Fruit fly (Drosophila melanogaster) whole organism, embryonic: Measurements from ENCODE around the gene CG4270.

Source experiments
- ATbp ChIP-seq: fragments of 200-800 bp; sonication (Bioruptor generic); optimal IDR thresholded peaks from 2 replicates; lab custom pipeline; 2017; ENCODE audit warnings: missing biosample characterization, mild to moderate bottlenecking, missing genetic modification characterization, missing genetic modification reagents
- CG10654 ChIP-seq: fragments of 200-800 bp; sonication (Bioruptor generic); optimal IDR thresholded peaks from 2 replicates; lab custom pipeline; 2016; ENCODE audit warnings: missing biosample characterization, missing genetic modification characterization
- CG11696 ChIP-seq: fragments of 200-800 bp; sonication (Bioruptor generic); IDR thresholded peaks from 2 replicates; pipeline ENCODE4 v1.3.6; 2022; ENCODE audit warnings: missing biosample characterization, missing genetic modification characterization
- CG12071 ChIP-seq: fragments of 200-800 bp; sonication (Bioruptor generic); optimal IDR thresholded peaks from 3 replicates; lab custom pipeline; 2018; ENCODE audit warnings: missing biosample characterization, mild to moderate bottlenecking, missing genetic modification characterization
- CG13287 ChIP-seq: fragments of 200-800 bp; sonication (Bioruptor generic); IDR thresholded peaks from 2 replicates; pipeline ENCODE4 v1.3.6; 2022; ENCODE audit warnings: missing biosample characterization, missing genetic modification characterization; ENCODE audit not compliant: partially characterized antibody
- CG14014 ChIP-seq: fragments of 200-800 bp; sonication (Bioruptor generic); IDR thresholded peaks from 2 replicates; pipeline ENCODE4 v1.3.6; 2022; ENCODE audit warnings: missing biosample characterization, missing genetic modification characterization
- CG14667 ChIP-seq: fragments of 200-800 bp; sonication (Bioruptor generic); IDR thresholded peaks from 2 replicates; pipeline ENCODE4 v1.3.6; 2022; ENCODE audit warnings: missing biosample characterization, missing genetic modification characterization
- CG15514 ChIP-seq: fragments of 200-800 bp; sonication (Bioruptor generic); optimal IDR thresholded peaks from 3 replicates; lab custom pipeline; 2017; ENCODE audit warnings: missing biosample characterization, missing genetic modification characterization, mild to moderate bottlenecking, moderate library complexity, missing genetic modification reagents
- CG17361 ChIP-seq: fragments of 200-800 bp; sonication (Bioruptor generic); IDR thresholded peaks from 3 replicates; pipeline ENCODE4 v1.3.6; 2022; ENCODE audit warnings: missing biosample characterization, missing genetic modification characterization
- CG17385 ChIP-seq: fragments of 200-800 bp; sonication (Bioruptor generic); optimal IDR thresholded peaks from 3 replicates; lab custom pipeline; 2018; ENCODE audit warnings: missing biosample characterization, mild to moderate bottlenecking, missing genetic modification characterization
- CG2116 ChIP-seq: fragments of 200-800 bp; sonication (Bioruptor generic); optimal IDR thresholded peaks from 3 replicates; lab custom pipeline; 2018; ENCODE audit warnings: missing biosample characterization, mild to moderate bottlenecking, missing genetic modification characterization
- CG2202 ChIP-seq: fragments of 200-800 bp; sonication (Bioruptor generic); optimal IDR thresholded peaks from 2 replicates; lab custom pipeline; 2018; ENCODE audit warnings: missing biosample characterization, mild to moderate bottlenecking, missing genetic modification characterization
- CG2712 ChIP-seq: fragments of 200-800 bp; optimal IDR thresholded peaks from 3 replicates; lab custom pipeline; 2019; ENCODE audit warnings: missing biosample characterization, mild to moderate bottlenecking, missing genetic modification characterization, moderate library complexity
- CG4404 ChIP-seq: fragments of 200-800 bp; sonication (Bioruptor generic); IDR thresholded peaks from 2 replicates; pipeline ENCODE4 v1.3.6; 2022; ENCODE audit warnings: missing biosample characterization, missing genetic modification characterization
- CG6175 ChIP-seq: fragments of 200-800 bp; sonication (Bioruptor generic); IDR thresholded peaks from 3 replicates; pipeline ENCODE4 v1.3.6; 2022; ENCODE audit warnings: missing biosample characterization, missing genetic modification characterization
- CG6683 ChIP-seq: fragments of 200-800 bp; sonication (Bioruptor generic); optimal IDR thresholded peaks from 2 replicates; lab custom pipeline; 2017; ENCODE audit warnings: missing biosample characterization, mild to moderate bottlenecking, missing genetic modification characterization, missing genetic modification reagents
- CG9437 ChIP-seq: fragments of 200-800 bp; sonication (Bioruptor generic); optimal IDR thresholded peaks from 2 replicates; lab custom pipeline; 2018; ENCODE audit warnings: missing biosample characterization, mild to moderate bottlenecking, missing genetic modification characterization
- Dll ChIP-seq: fragments of 200-800 bp; sonication (Bioruptor generic); IDR thresholded peaks from 4 replicates; pipeline ENCODE4 v1.3.6; 2022; ENCODE audit warnings: missing biosample characterization, missing genetic modification characterization; ENCODE audit not compliant: partially characterized antibody
- ERR ChIP-seq: fragments of 200-800 bp; sonication (Bioruptor generic); optimal IDR thresholded peaks from 2 replicates; lab custom pipeline; 2016; ENCODE audit warnings: missing biosample characterization, missing genetic modification characterization
- Hr3 ChIP-seq: fragments of 200-800 bp; sonication (Bioruptor generic); optimal IDR thresholded peaks from 3 replicates; lab custom pipeline; 2016; ENCODE audit warnings: missing biosample characterization, missing genetic modification characterization
- Lhr ChIP-seq: fragments of 200-800 bp; sonication (Bioruptor generic); optimal IDR thresholded peaks from 3 replicates; lab custom pipeline; 2017; ENCODE audit warnings: mild to moderate bottlenecking, missing biosample characterization, missing genetic modification reagents, missing genetic modification characterization
- MESR4 ChIP-seq: fragments of 200-800 bp; sonication (Bioruptor generic); optimal IDR thresholded peaks from 2 replicates; lab custom pipeline; 2018; ENCODE audit warnings: missing biosample characterization, mild to moderate bottlenecking, missing genetic modification characterization, moderate library complexity
- Mad ChIP-seq: fragments of 200-800 bp; sonication (Bioruptor generic); optimal IDR thresholded peaks from 2 replicates; lab custom pipeline; 2016; ENCODE audit warnings: missing biosample characterization, missing genetic modification characterization
- NC2β ChIP-seq: fragments of 200-800 bp; sonication (Bioruptor generic); optimal IDR thresholded peaks from 2 replicates; lab custom pipeline; 2016; ENCODE audit warnings: missing biosample characterization, missing genetic modification characterization
- NK7.1 ChIP-seq: fragments of 200-800 bp; sonication (Bioruptor generic); optimal IDR thresholded peaks from 3 replicates; lab custom pipeline; 2016; ENCODE audit warnings: missing biosample characterization, missing genetic modification characterization
- Neu2 ChIP-seq: fragments of 200-800 bp; sonication (Bioruptor generic); optimal IDR thresholded peaks from 3 replicates; lab custom pipeline; 2016; ENCODE audit warnings: missing biosample characterization, missing genetic modification characterization, borderline replicate concordance
- YL-1 ChIP-seq: fragments of 200-800 bp; sonication (Bioruptor generic); optimal IDR thresholded peaks from 3 replicates; lab custom pipeline; 2017; ENCODE audit warnings: missing biosample characterization, mild to moderate bottlenecking, missing genetic modification characterization
- ara ChIP-seq: fragments of 200-800 bp; sonication (Bioruptor generic); IDR thresholded peaks from 2 replicates; pipeline ENCODE4 v1.3.6; 2022; ENCODE audit warnings: missing biosample characterization, missing genetic modification characterization
- bbx ChIP-seq: fragments of 200-800 bp; sonication (Bioruptor generic); IDR thresholded peaks from 2 replicates; pipeline ENCODE4 v1.3.6; 2022; ENCODE audit warnings: missing biosample characterization, missing genetic modification characterization; ENCODE audit not compliant: partially characterized antibody
- br ChIP-seq: fragments of >200 bp; optimal IDR thresholded peaks from 2 replicates; lab custom pipeline; 2017
- bsh ChIP-seq, 2 experiments: fragments of 200-800 bp; sonication (Bioruptor generic); optimal IDR thresholded peaks; 2 replicates each; lab custom pipeline; 2017 to 2018; ENCODE audit warnings: mild to moderate bottlenecking in 2 of 2, missing biosample characterization in 2 of 2, missing genetic modification characterization in 2 of 2, moderate library complexity in 1 of 2
- cato ChIP-seq: fragments of 200-800 bp; sonication (Bioruptor generic); optimal IDR thresholded peaks from 2 replicates; lab custom pipeline; 2016; ENCODE audit warnings: missing biosample characterization, missing genetic modification characterization, borderline replicate concordance
- chn ChIP-seq: fragments of 200-800 bp; sonication (Bioruptor generic); optimal IDR thresholded peaks from 2 replicates; lab custom pipeline; 2016; ENCODE audit warnings: missing biosample characterization, missing genetic modification characterization
- cwo ChIP-seq: fragments of 200-800 bp; sonication (Bioruptor generic); optimal IDR thresholded peaks from 3 replicates; lab custom pipeline; 2017; ENCODE audit warnings: missing biosample characterization, missing genetic modification characterization, mild to moderate bottlenecking, moderate library complexity, missing genetic modification reagents
- esg ChIP-seq: fragments of 200-800 bp; sonication (Bioruptor generic); conservative IDR thresholded peaks from 2 replicates; pipeline ENCODE4 v1.3.6; 2022; ENCODE audit warnings: missing biosample characterization, missing genetic modification characterization
- gem ChIP-seq: fragments of 200-800 bp; sonication (Bioruptor generic); optimal IDR thresholded peaks from 2 replicates; lab custom pipeline; 2019; ENCODE audit warnings: missing biosample characterization, mild to moderate bottlenecking, missing genetic modification characterization, moderate library complexity
- h ChIP-seq: fragments of >200 bp; optimal IDR thresholded peaks from 2 replicates; lab custom pipeline; 2017
- her ChIP-seq: fragments of 200-800 bp; sonication (Bioruptor generic); optimal IDR thresholded peaks from 2 replicates; lab custom pipeline; 2016; ENCODE audit warnings: missing biosample characterization, missing genetic modification characterization
- insv ChIP-seq, 2 experiments: fragments of 200-800 bp; sonication (Bioruptor generic); optimal IDR thresholded peaks; 3 replicates each; lab custom pipeline; 2016 to 2018; ENCODE audit warnings: missing biosample characterization in 2 of 2, missing genetic modification characterization in 2 of 2
- lab ChIP-seq: fragments of 200-800 bp; sonication (Bioruptor generic); optimal IDR thresholded peaks from 3 replicates; lab custom pipeline; 2017; ENCODE audit warnings: missing biosample characterization, missing genetic modification characterization, mild to moderate bottlenecking, moderate library complexity, missing genetic modification reagents
- nerfin-1 ChIP-seq: fragments of 200-800 bp; sonication (Bioruptor generic); optimal IDR thresholded peaks from 3 replicates; lab custom pipeline; 2019; ENCODE audit warnings: missing biosample characterization, mild to moderate bottlenecking, missing genetic modification characterization, moderate library complexity
- oc ChIP-seq: fragments of 200-800 bp; sonication (Bioruptor generic); optimal IDR thresholded peaks from 2 replicates; lab custom pipeline; 2018; ENCODE audit warnings: missing biosample characterization, mild to moderate bottlenecking, missing genetic modification characterization, moderate library complexity
- otp ChIP-seq: fragments of 200-800 bp; sonication (Bioruptor generic); IDR thresholded peaks from 3 replicates; pipeline ENCODE4, ENCODE4 v1.3.6; 2022; ENCODE audit warnings: missing biosample characterization, missing genetic modification characterization
- run ChIP-seq: fragments of 200-800 bp; sonication (Bioruptor generic); optimal IDR thresholded peaks from 3 replicates; lab custom pipeline; 2018; ENCODE audit warnings: missing biosample characterization, mild to moderate bottlenecking, missing genetic modification characterization
- seq ChIP-seq: fragments of 200-800 bp; sonication (Bioruptor generic); IDR thresholded peaks from 2 replicates; pipeline ENCODE4 v1.3.6; 2022; ENCODE audit warnings: missing biosample characterization, missing genetic modification characterization
- slbo ChIP-seq: fragments of 200-800 bp; sonication (Bioruptor generic); IDR thresholded peaks from 2 replicates; pipeline ENCODE4 v1.3.6; 2022; ENCODE audit warnings: missing biosample characterization, missing genetic modification characterization
- tna ChIP-seq: fragments of 200-800 bp; sonication (Bioruptor generic); IDR thresholded peaks from 2 replicates; pipeline ENCODE4 v1.3.6; 2022; ENCODE audit warnings: missing biosample characterization, missing genetic modification characterization; ENCODE audit not compliant: partially characterized antibody
- toy ChIP-seq: fragments of 200-800 bp; sonication (Bioruptor generic); IDR thresholded peaks from 2 replicates; pipeline ENCODE4 v1.3.6; 2022; ENCODE audit warnings: missing biosample characterization, missing genetic modification characterization
- unpg ChIP-seq: fragments of 200-800 bp; sonication (Bioruptor generic); optimal IDR thresholded peaks from 3 replicates; lab custom pipeline; 2018; ENCODE audit warnings: missing biosample characterization, mild to moderate bottlenecking, missing genetic modification characterization, moderate library complexity
- vnd ChIP-seq: fragments of 200-800 bp; sonication (Bioruptor generic); IDR thresholded peaks from 3 replicates; pipeline ENCODE4 v1.3.6; 2022; ENCODE audit warnings: missing biosample characterization, missing genetic modification characterization; ENCODE audit not compliant: partially characterized antibody
- wor ChIP-seq: fragments of 200-800 bp; sonication (Bioruptor generic); IDR thresholded peaks from 2 replicates; pipeline ENCODE4 v1.3.6; 2022; ENCODE audit warnings: missing biosample characterization, missing genetic modification characterization

CG4270 gene

dm6 chr2L:2227316-2227715 lies 35.9 kb upstream of the CG4270 start (continued):
- TF ChIP-seq esg (GFP tag; lab: Robert Waterston, UW) (peak; percentile 9; the same call in 1 of the 2 replicates), CG10654 (GFP tag; lab: Kevin White, UChicago) (peak; percentile 14), cato (GFP tag; lab: Kevin White, UChicago) (no peak), CG2116 (GFP tag; lab: Kevin White, UChicago) (peak; percentile 21), h (lab: Kevin White, UChicago) (no peak), CG2712 (tag; lab: Kevin White, UChicago) (peak; percentile 30), Hr3 (GFP tag; lab: Kevin White, UChicago) (peak; percentile 16), CG6683 (no peak), oc (tag; lab: Kevin White, UChicago) (no peak), CG4404 (GFP tag; lab: Robert Waterston, UW) (no peak), gem (tag; lab: Kevin White, UChicago) (peak; percentile 69), CG17385 (GFP tag; lab: Kevin White, UChicago) (no peak), Neu2 (GFP tag; lab: Kevin White, UChicago) (no peak), bsh (GFP tag; optimal IDR thresholded peaks at IDR 0.05; lab: Kevin White, UChicago) (peak; percentile 23 to 57), unpg (GFP tag; lab: Kevin White, UChicago) (peak; percentile 57), CG11696 (GFP tag; lab: Robert Waterston, UW) (peak; percentile 26; the same call in 1 of the 2 replicates), Lhr (GFP tag; lab: Kevin White, UChicago) (no peak), cwo (GFP tag; lab: Kevin White, UChicago) (peak; percentile 11), NK7.1 (GFP tag; lab: Kevin White, UChicago) (no peak), CG6175 (GFP tag; lab: Robert Waterston, UW) (no peak), br (no peak), MESR4 (GFP tag; lab: Kevin White, UChicago) (no peak), CG13287 (GFP tag; lab: Robert Waterston, UW) (no peak), ERR (GFP tag; lab: Kevin White, UChicago) (no peak), CG14667 (GFP tag; lab: Robert Waterston, UW) (no peak), CG12071 (GFP tag; lab: Kevin White, UChicago) (peak; percentile 59), CG14014 (GFP tag; lab: Robert Waterston, UW) (peak; percentile 53; the same call in 1 of the 2 replicates), wor (GFP tag; lab: Robert Waterston, UW) (0 out of 2 replicates have a peak, but pooled peaks have one; percentile 31), Dll (GFP tag; lab: Robert Waterston, UW) (no peak), her (GFP tag; lab: Kevin White, UChicago) (no peak), toy (GFP tag; lab: Robert Waterston, UW) (no peak), bbx (no peak), ara (GFP tag; lab: Robert Waterston, UW) (peak; percentile 71), nerfin-1 (tag; lab: Kevin White, UChicago) (no peak), insv (GFP tag; optimal IDR thresholded peaks at IDR 0.05; lab: Kevin White, UChicago) (no peak), NC2β (peak; percentile 3), slbo (GFP tag; lab: Robert Waterston, UW) (peak; percentile 64), Mad (peak; percentile 43), run (tag; lab: Kevin White, UChicago) (no peak), YL-1 (GFP tag; lab: Kevin White, UChicago) (no peak), chn (GFP tag; lab: Kevin White, UChicago) (peak; percentile 18), CG9437 (peak; percentile 19), CG2202 (tag; lab: Kevin White, UChicago) (no peak), ATbp (GFP tag; lab: Kevin White, UChicago) (peak; percentile 68), CG15514 (GFP tag; lab: Kevin White, UChicago) (no peak), seq (GFP tag; lab: Robert Waterston, UW) (0 out of 2 replicates have a peak, but pooled peaks have one; percentile 15), CG17361 (GFP tag; lab: Robert Waterston, UW) (0 out of 3 replicates have a peak, but pooled peaks have one; percentile 22), lab (peak; percentile 54), tna (GFP tag; lab: Robert Waterston, UW) (no peak), otp (GFP tag; lab: Robert Waterston, UW) (peak; percentile 69; the same call in 2 of the 3 replicates), vnd (no peak)
